Comparison of ENCODE assay signal across 5 worm cellular contexts in genomic region chrIV:4053405-4053804, ce11.
TF ChIP-seq lines count a peak whose summit lies in the region.

No protein-coding gene starts in this region.

TF ChIP-seq in whole organism, L1 larva, 84 proteins besides CTCF, POLR2A, EP300 and RAD21:
- TF ChIP-seq elt-2 (tag; optimal IDR thresholded peaks at IDR 0.05; lab: Kevin White, UChicago) (peak; percentile 34), fkh-10 (GFP tag; optimal IDR thresholded peaks at IDR 0.05; lab: Kevin White, UChicago) (no peak)
TF ChIP-seq in whole organism, L1 larva: peak in this region for 1.

TF ChIP-seq in whole organism, L2 larva, 48 proteins besides CTCF, POLR2A, EP300 and RAD21:
- TF ChIP-seq fos-1 (tag; optimal IDR thresholded peaks at IDR 0.05; lab: Kevin White, UChicago) (peak; percentile 15), zag-1 (tag; optimal IDR thresholded peaks at IDR 0.05; lab: Kevin White, UChicago) (no peak)

TF ChIP-seq in whole organism, L3 larva, 47 proteins besides CTCF, POLR2A, EP300 and RAD21:
- TF ChIP-seq elt-2 (tag; optimal IDR thresholded peaks at IDR 0.05; lab: Kevin White, UChicago) (peak; percentile 51), nhr-67 (tag; optimal IDR thresholded peaks at IDR 0.05; lab: Kevin White, UChicago) (no peak), nhr-23 (tag; optimal IDR thresholded peaks at IDR 0.05; lab: Kevin White, UChicago) (no peak)
TF ChIP-seq in whole organism, L3 larva: peak in this region for 1.

TF ChIP-seq in whole organism, L4 larva, 104 proteins besides CTCF, POLR2A, EP300 and RAD21:
- no peak for TF ChIP-seq unc-62 (GFP tag; optimal IDR thresholded peaks at IDR 0.05 in 1 of 2; lab: Kevin White, UChicago)
- TF ChIP-seq unc-62 (tag; optimal IDR thresholded peaks at IDR 0.05; lab: Kevin White, UChicago): no peak
- no peak for TF ChIP-seq nhr-6 (tag; optimal IDR thresholded peaks at IDR 0.05; lab: Kevin White, UChicago)
- TF ChIP-seq daf-16 (GFP tag; optimal IDR thresholded peaks at IDR 0.05; lab: Kevin White, UChicago): no peak
- no peak for TF ChIP-seq daf-16 (tag; optimal IDR thresholded peaks at IDR 0.05; lab: Kevin White, UChicago)
- no peak for TF ChIP-seq lin-15B (tag; optimal IDR thresholded peaks at IDR 0.05; lab: Kevin White, UChicago)
- no peak for TF ChIP-seq lsy-2 (tag; optimal IDR thresholded peaks at IDR 0.05; lab: Kevin White, UChicago)
- TF ChIP-seq F26F4.8 (GFP tag; conservative IDR thresholded peaks at IDR 0.05; lab: Robert Waterston, UW): no peak
- TF ChIP-seq aha-1 (tag; lab: Kevin White, UChicago): peak; percentile 78
- TF ChIP-seq lim-7 (GFP tag; IDR thresholded peaks at IDR 0.05; lab: Robert Waterston, UW): no peak
- TF ChIP-seq nhr-28 (tag; optimal IDR thresholded peaks at IDR 0.05; lab: Kevin White, UChicago): peak; percentile 8
- no peak for TF ChIP-seq ces-1 (GFP tag; optimal IDR thresholded peaks at IDR 0.05; lab: Kevin White, UChicago)
- no peak for TF ChIP-seq mes-2 (tag; optimal IDR thresholded peaks at IDR 0.05; lab: Kevin White, UChicago; ENCODE audit: poor library complexity, severe bottlenecking)
- TF ChIP-seq nhr-237 (tag; optimal IDR thresholded peaks at IDR 0.05; lab: Kevin White, UChicago): no peak
- no peak for TF ChIP-seq lin-38 (GFP tag; IDR thresholded peaks at IDR 0.05; lab: Robert Waterston, UW)
- TF ChIP-seq snpc-4 (tag; optimal IDR thresholded peaks at IDR 0.05; lab: Kevin White, UChicago): no peak
- TF ChIP-seq php-3 (GFP tag; IDR thresholded peaks at IDR 0.05; lab: Robert Waterston, UW): no peak
- TF ChIP-seq ceh-32 (tag; optimal IDR thresholded peaks at IDR 0.05; lab: Kevin White, UChicago; ENCODE audit: poor library complexity): no peak
- TF ChIP-seq pqm-1 (tag; optimal IDR thresholded peaks at IDR 0.05; lab: Kevin White, UChicago): peak; percentile 52

TF ChIP-seq in whole organism, young adult, 124 proteins besides CTCF, POLR2A, EP300 and RAD21:
- TF ChIP-seq snpc-1.1 (tag; optimal IDR thresholded peaks at IDR 0.05; lab: Kevin White, UChicago; ENCODE audit: insufficient read depth): no peak
- TF ChIP-seq nhr-80 (tag; optimal IDR thresholded peaks at IDR 0.05; lab: Kevin White, UChicago): peak; percentile 11
- no peak for TF ChIP-seq ztf-18 (tag; optimal IDR thresholded peaks at IDR 0.05; lab: Kevin White, UChicago)
- no peak for TF ChIP-seq B0261.1 (tag; optimal IDR thresholded peaks at IDR 0.05; lab: Kevin White, UChicago)
- no peak for TF ChIP-seq mxl-1 (tag; optimal IDR thresholded peaks at IDR 0.05; lab: Kevin White, UChicago)
- TF ChIP-seq atf-7 (tag; optimal IDR thresholded peaks at IDR 0.05; lab: Kevin White, UChicago): no peak
- TF ChIP-seq cebp-1 (GFP tag; IDR thresholded peaks at IDR 0.05; lab: Robert Waterston, UW): no peak
- TF ChIP-seq cebp-1 (tag; optimal IDR thresholded peaks at IDR 0.05; lab: Kevin White, UChicago): no peak
TF ChIP-seq in whole organism, young adult: peak in this region for 1.
